Worm (Caenorhabditis elegans): ENCODE data around the gene Y25C1A.14.
"Not testable (repeated sequence)": the region's sequence is repeated elsewhere in the genome, so short reads cannot be mapped to it uniquely, and the experiment has no call there.

Gene Y25C1A.14

ce11 chrII:3096857-3097256 lies at the start of gene Y25C1A.14:
TSS of gene Y25C1A.14 (minus strand) at chrII:3096957.
- TF ChIP-seq nhr-25 (tag; optimal IDR thresholded peaks at IDR 0.05) (no peak), sem-4 (tag; optimal IDR thresholded peaks at IDR 0.05) (no peak), ceh-82 (tag; optimal IDR thresholded peaks at IDR 0.05) (no peak), elt-3 (tag; optimal IDR thresholded peaks at IDR 0.05) (no peak), sma-9 (GFP tag; optimal IDR thresholded peaks at IDR 0.05) (no peak), sma-9 (tag; optimal IDR thresholded peaks at IDR 0.05) (no peak), ztf-11 (tag; optimal IDR thresholded peaks at IDR 0.05) (no peak), alr-1 (tag; optimal IDR thresholded peaks at IDR 0.05) (no peak), ama-1 (optimal IDR thresholded peaks at IDR 0.05) (no peak), nhr-129 (tag; optimal IDR thresholded peaks at IDR 0.05) (no peak), lsy-2 (tag; optimal IDR thresholded peaks at IDR 0.05) (no peak), zag-1 (tag; optimal IDR thresholded peaks at IDR 0.05) (no peak), ztf-4 (tag; optimal IDR thresholded peaks at IDR 0.05) (no peak), sma-3 (GFP tag; optimal IDR thresholded peaks at IDR 0.05) (no peak), lin-39 (tag; optimal IDR thresholded peaks at IDR 0.05) (no peak), nhr-10 (tag; optimal IDR thresholded peaks at IDR 0.05) (no peak), dmd-4 (tag; optimal IDR thresholded peaks at IDR 0.05) (no peak)

- no peak for TF ChIP-seq F13H6.1 (tag; optimal IDR thresholded peaks at IDR 0.05)
- no peak for TF ChIP-seq alr-1 (tag; optimal IDR thresholded peaks at IDR 0.05)
- no peak for TF ChIP-seq lin-11 (tag; optimal IDR thresholded peaks at IDR 0.05)
- TF ChIP-seq gmeb-1 (tag; optimal IDR thresholded peaks at IDR 0.05), result no peak
- TF ChIP-seq fos-1 (tag; optimal IDR thresholded peaks at IDR 0.05), result no peak
- no peak for TF ChIP-seq ztf-11 (tag; optimal IDR thresholded peaks at IDR 0.05)
- no peak for TF ChIP-seq nhr-25 (tag; optimal IDR thresholded peaks at IDR 0.05)
- TF ChIP-seq sma-3 (GFP tag; optimal IDR thresholded peaks at IDR 0.05), result no peak
- no peak for TF ChIP-seq unc-55 (GFP tag; optimal IDR thresholded peaks at IDR 0.05)
- no peak for TF ChIP-seq nhr-11 (tag; optimal IDR thresholded peaks at IDR 0.05)
- TF ChIP-seq nhr-23 (tag; optimal IDR thresholded peaks at IDR 0.05), result no peak
- no peak for TF ChIP-seq dmd-4 (tag; optimal IDR thresholded peaks at IDR 0.05)
- TF ChIP-seq nhr-10 (tag; optimal IDR thresholded peaks at IDR 0.05), result no peak
- no peak for TF ChIP-seq ZK546.5 (tag; optimal IDR thresholded peaks at IDR 0.05)
- TF ChIP-seq nhr-6 (tag; optimal IDR thresholded peaks at IDR 0.05), result no peak
- TF ChIP-seq sma-9 (GFP tag; optimal IDR thresholded peaks at IDR 0.05), result no peak
- no peak for TF ChIP-seq sma-9 (tag; optimal IDR thresholded peaks at IDR 0.05)
- no peak for TF ChIP-seq mab-5 (tag; optimal IDR thresholded peaks at IDR 0.05)
- TF ChIP-seq zag-1 (tag; optimal IDR thresholded peaks at IDR 0.05), result no peak
- no peak for TF ChIP-seq lsy-2 (tag; optimal IDR thresholded peaks at IDR 0.05)
- no peak for TF ChIP-seq ama-1 (optimal IDR thresholded peaks at IDR 0.05)
Measured at ce11 chrII:3145842-3146241, 49.1 kb upstream of the Y25C1A.14 start, which contains the start of gene T10D4.15. TSS of gene T10D4.15 (plus strand) at chrII:3146142.

- TF ChIP-seq C34F6.9, nhr-11, mab-5 (tag; optimal IDR thresholded peaks at IDR 0.05): not testable (repeated sequence)
Measured at ce11 chrII:3144552-3144951, 47.8 kb upstream of the Y25C1A.14 start, which contains the start of gene sri-43. TSS of gene sri-43 (minus strand) at chrII:3144652.

- TF ChIP-seq zag-1, peb-1, ztf-4 (tag; optimal IDR thresholded peaks at IDR 0.05): not testable (repeated sequence)
Measured at ce11 chrII:3142855-3143254, 46.1 kb upstream of the Y25C1A.14 start, which contains the start of gene sri-42. TSS of gene sri-42 (minus strand) at chrII:3142955.

ce11 chrII:3137804-3138203 lies 41.0 kb upstream of the Y25C1A.14 start, which contains the start of gene sri-54:
TSS of gene sri-54 (minus strand) at chrII:3137904.
- TF ChIP-seq dmd-4 (tag; optimal IDR thresholded peaks at IDR 0.05) (no peak), nhr-237 (tag; optimal IDR thresholded peaks at IDR 0.05) (no peak)

- no peak for TF ChIP-seq R02D3.7 (tag; optimal IDR thresholded peaks at IDR 0.05)
- TF ChIP-seq aly-2 (tag; optimal IDR thresholded peaks at IDR 0.05), result no peak
Measured at ce11 chrII:3135293-3135692, 38.5 kb upstream of the Y25C1A.14 start.
